Worm (Caenorhabditis elegans): Measurements from ENCODE around the gene ttr-40.

ttr-40 gene

DNA sequence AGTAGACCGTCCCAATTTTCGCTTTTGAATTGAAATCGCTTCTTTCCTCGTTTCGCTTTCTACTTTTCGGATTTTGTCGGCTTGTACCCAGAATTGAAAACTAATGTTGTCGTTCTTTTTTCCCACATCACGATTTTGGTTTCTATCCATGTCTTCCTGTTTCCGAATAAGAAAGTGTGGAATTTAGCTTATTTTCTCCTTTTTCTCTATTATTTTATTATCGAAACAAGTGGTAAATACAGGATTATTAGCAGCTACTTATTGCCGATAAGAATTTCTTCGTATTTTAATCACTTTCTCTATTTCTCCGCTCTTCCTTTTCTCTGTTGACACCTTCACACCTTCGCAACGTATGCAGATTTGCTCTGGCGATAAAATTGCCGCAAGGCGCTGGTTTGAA is 29.7 kb upstream of the ttr-40 start:
- no peak for TF ChIP-seq ref-2 (tag; optimal IDR thresholded peaks at IDR 0.05)
- TF ChIP-seq ceh-18 (tag; optimal IDR thresholded peaks at IDR 0.05): no peak
- TF ChIP-seq zip-5 (tag; optimal IDR thresholded peaks at IDR 0.05): no peak
- no peak for TF ChIP-seq tbx-2 (tag; optimal IDR thresholded peaks at IDR 0.05)
- TF ChIP-seq Y22D7AL.16 (tag; optimal IDR thresholded peaks at IDR 0.05): no peak

DNA sequence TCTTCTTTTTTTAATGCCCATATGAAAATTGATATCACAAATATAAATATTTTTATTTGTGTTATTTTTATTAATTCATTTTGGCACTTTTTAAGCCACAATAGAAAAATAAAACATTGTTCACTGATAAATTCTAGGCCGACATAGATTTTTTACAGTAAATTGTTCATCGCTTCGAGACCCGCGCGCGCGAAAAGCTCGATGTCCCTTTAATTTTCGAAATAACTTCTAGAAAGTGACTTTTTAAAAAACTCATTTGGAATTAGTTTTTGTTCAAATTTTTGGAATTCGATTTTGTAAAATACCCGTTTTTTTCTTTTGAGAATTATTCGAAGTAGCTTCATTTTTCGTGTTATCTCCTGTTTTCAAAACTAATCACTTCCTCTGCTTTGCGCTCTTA is 29.1 kb upstream of the ttr-40 start:
- no peak for TF ChIP-seq sox-2 (GFP tag; IDR thresholded peaks at IDR 0.05)
- no peak for TF ChIP-seq hlh-13 (GFP tag; optimal IDR thresholded peaks at IDR 0.05)
- no peak for TF ChIP-seq fkh-6 (tag; optimal IDR thresholded peaks at IDR 0.05)
- no peak for TF ChIP-seq pha-4 (tag; optimal IDR thresholded peaks at IDR 0.05)
- no peak for TF ChIP-seq ceh-18 (tag; optimal IDR thresholded peaks at IDR 0.05)
- no peak for TF ChIP-seq pqm-1 (tag; optimal IDR thresholded peaks at IDR 0.05)
- no peak for TF ChIP-seq T23F11.4 (GFP tag; optimal IDR thresholded peaks at IDR 0.05)
- TF ChIP-seq C08G9.2 (tag; optimal IDR thresholded peaks at IDR 0.05): no peak
- TF ChIP-seq K02D7.2 (tag; optimal IDR thresholded peaks at IDR 0.05): no peak
- no peak for TF ChIP-seq syd-9 (tag; optimal IDR thresholded peaks at IDR 0.05)
- no peak for TF ChIP-seq fkh-10 (GFP tag; optimal IDR thresholded peaks at IDR 0.05)
- no peak for TF ChIP-seq ama-1 (optimal IDR thresholded peaks at IDR 0.05)
- TF ChIP-seq ets-4 (tag; optimal IDR thresholded peaks at IDR 0.05): no peak
- no peak for TF ChIP-seq rnt-1 (tag; optimal IDR thresholded peaks at IDR 0.05)
- TF ChIP-seq pax-1 (tag; optimal IDR thresholded peaks at IDR 0.05): no peak
- no peak for TF ChIP-seq ceh-2 (tag; optimal IDR thresholded peaks at IDR 0.05)
- no peak for TF ChIP-seq zip-5 (tag; optimal IDR thresholded peaks at IDR 0.05)
- TF ChIP-seq elt-4 (tag; optimal IDR thresholded peaks at IDR 0.05): no peak

DNA sequence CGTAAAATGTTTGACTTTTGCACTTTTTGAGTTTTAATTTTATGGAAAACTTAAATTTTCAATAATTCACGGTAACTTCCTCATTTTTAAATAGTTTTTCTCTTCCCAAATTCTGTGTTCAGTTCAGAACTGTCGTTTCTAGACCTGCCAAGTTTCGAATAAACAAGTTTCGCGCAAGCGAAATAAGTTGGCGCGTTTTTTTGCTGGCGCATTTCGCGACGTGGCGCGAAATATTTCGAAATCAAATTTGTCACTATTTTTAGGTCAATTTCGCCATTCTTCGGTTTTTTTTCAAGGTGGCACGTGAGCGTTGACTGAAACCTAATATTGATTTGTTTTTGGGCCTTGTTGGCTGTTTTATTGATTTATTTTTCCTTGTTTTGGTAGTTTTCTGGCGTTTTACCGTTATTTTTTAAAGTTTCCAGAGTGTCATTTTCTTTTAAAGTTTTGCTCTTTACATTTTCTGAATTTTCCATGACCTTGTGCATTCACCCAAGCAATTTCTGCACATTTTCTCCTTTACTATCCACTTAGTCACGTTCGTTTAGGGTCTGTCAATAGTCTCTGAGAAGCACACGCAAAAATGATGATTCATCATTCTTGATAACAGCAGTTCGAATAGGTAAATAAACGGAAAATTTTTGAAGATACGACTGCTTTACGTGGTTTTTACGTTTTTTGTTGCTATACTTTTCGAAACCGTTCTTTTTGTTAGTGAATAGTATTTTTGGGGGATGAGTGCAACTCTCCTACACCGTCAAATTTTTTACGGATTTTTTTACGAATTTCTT is 27.5 kb upstream of the ttr-40 start:
- no peak for TF ChIP-seq ttx-3 (tag; optimal IDR thresholded peaks at IDR 0.05)
- TF ChIP-seq pha-2 (tag; optimal IDR thresholded peaks at IDR 0.05): no peak
- TF ChIP-seq ceh-14 (tag; optimal IDR thresholded peaks at IDR 0.05): no peak
- TF ChIP-seq lim-6 (tag; optimal IDR thresholded peaks at IDR 0.05): no peak
- no peak for TF ChIP-seq zip-5 (tag; optimal IDR thresholded peaks at IDR 0.05)
- no peak for TF ChIP-seq ceh-48 (tag; optimal IDR thresholded peaks at IDR 0.05)
- TF ChIP-seq ceh-24 (tag; optimal IDR thresholded peaks at IDR 0.05): no peak
- TF ChIP-seq fax-1 (tag; optimal IDR thresholded peaks at IDR 0.05): no peak
- no peak for TF ChIP-seq madf-2 (tag; optimal IDR thresholded peaks at IDR 0.05)
- no peak for TF ChIP-seq ceh-34 (tag; optimal IDR thresholded peaks at IDR 0.05)
- TF ChIP-seq ceh-30 (tag; optimal IDR thresholded peaks at IDR 0.05): no peak
- TF ChIP-seq pros-1 (tag; optimal IDR thresholded peaks at IDR 0.05): no peak
- no peak for TF ChIP-seq elt-4 (tag; optimal IDR thresholded peaks at IDR 0.05)
- no peak for TF ChIP-seq ceh-22 (tag; optimal IDR thresholded peaks at IDR 0.05)
- no peak for TF ChIP-seq pat-9 (tag; optimal IDR thresholded peaks at IDR 0.05)
- no peak for TF ChIP-seq ceh-6 (GFP tag; optimal IDR thresholded peaks at IDR 0.05)
- no peak for TF ChIP-seq nfya-1 (tag; optimal IDR thresholded peaks at IDR 0.05)
- TF ChIP-seq che-1 (tag; optimal IDR thresholded peaks at IDR 0.05): no peak

DNA sequence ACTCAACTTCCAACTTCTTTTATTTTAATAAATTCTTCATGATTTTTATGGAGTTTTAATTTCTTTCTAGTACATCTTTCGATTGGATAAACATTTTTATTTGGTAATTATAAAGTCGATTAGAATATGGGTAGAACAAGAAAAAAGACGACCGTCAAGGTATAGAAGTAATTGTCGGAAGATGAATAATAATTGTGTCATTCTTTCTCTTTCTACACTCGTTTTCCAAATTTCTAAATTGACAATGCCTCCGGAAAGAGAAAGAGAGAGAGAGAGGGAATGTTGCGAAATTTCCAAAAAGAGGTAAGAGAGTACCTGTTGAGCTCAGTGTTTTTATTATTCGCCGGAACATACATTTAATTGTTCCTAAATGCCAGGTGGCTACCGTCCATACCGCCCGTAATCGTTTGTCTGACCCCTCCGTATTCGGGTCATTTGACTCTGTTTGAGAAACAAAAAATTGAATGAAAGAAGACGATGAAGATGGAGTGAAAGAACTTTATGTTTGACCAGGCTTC is 26.6 kb upstream of the ttr-40 start, which contains the start of gene E02C12.12:
Gene E02C12.12, minus strand, starts transcription at position 468 of the 518 bp plus-strand sequence.
- no peak for TF ChIP-seq pax-1 (tag; optimal IDR thresholded peaks at IDR 0.05)
- no peak for TF ChIP-seq lin-11 (tag; optimal IDR thresholded peaks at IDR 0.05)
